Fruit fly (Drosophila melanogaster): ENCODE data around the gene Mink.

dm6 chr3R:24900816-24901215 is 21.5 kb upstream of the Mink start, which contains the start of gene CG10845:
- TF ChIP-seq kay (GFP tag; ENCODE audit: borderline replicate concordance) (no peak), cnc (optimal IDR thresholded peaks at IDR 0.05) (no peak), CG11617 (GFP tag; optimal IDR thresholded peaks at IDR 0.05) (no peak), Hr96 (GFP tag; optimal IDR thresholded peaks at IDR 0.05) (no peak), ovo (GFP tag; optimal IDR thresholded peaks at IDR 0.05) (no peak), pad (GFP tag; optimal IDR thresholded peaks at IDR 0.05) (no peak), Mnt (GFP tag; optimal IDR thresholded peaks at IDR 0.05) (no peak), cic (GFP tag; optimal IDR thresholded peaks at IDR 0.05) (no peak), tj (GFP tag; optimal IDR thresholded peaks at IDR 0.05) (no peak), CG5204 (GFP tag; optimal IDR thresholded peaks at IDR 0.05) (no peak), CG12768 (GFP tag; optimal IDR thresholded peaks at IDR 0.05) (no peak)
